Fruit fly (Drosophila melanogaster) whole organism, adult: ENCODE measurements around the gene CG9813.

ENCODE experiments used
- CG12768 ChIP-seq: fragments of 200-800 bp; sonication (Bioruptor generic); optimal IDR thresholded peaks from 2 replicates; lab custom pipeline; 2017; ENCODE audit warnings: missing biosample characterization, missing genetic modification characterization, mild to moderate bottlenecking, moderate library complexity, missing genetic modification reagents
- CG14711 ChIP-seq: fragments of 200-800 bp; sonication (Bioruptor generic); optimal IDR thresholded peaks from 2 replicates; lab custom pipeline; 2018; ENCODE audit warnings: missing biosample characterization, mild to moderate bottlenecking, missing genetic modification characterization, moderate library complexity
- CG1620 ChIP-seq: fragments of 200-800 bp; sonication (Bioruptor generic); optimal IDR thresholded peaks from 2 replicates; lab custom pipeline; 2016; ENCODE audit warnings: missing biosample characterization, missing genetic modification characterization
- CG7045 ChIP-seq: fragments of 200-800 bp; sonication (Bioruptor generic); optimal IDR thresholded peaks from 2 replicates; lab custom pipeline; 2017; ENCODE audit warnings: missing biosample characterization, mild to moderate bottlenecking, missing genetic modification characterization
- Crg-1 ChIP-seq: fragments of 200-800 bp; sonication (Bioruptor generic); optimal IDR thresholded peaks from 2 replicates; lab custom pipeline; 2016; ENCODE audit warnings: missing biosample characterization, missing genetic modification characterization
- Hr96 ChIP-seq: fragments of 200-800 bp; sonication (Bioruptor generic); optimal IDR thresholded peaks from 2 replicates; lab custom pipeline; 2016; ENCODE audit warnings: missing biosample characterization, missing genetic modification characterization
- Mnt ChIP-seq: fragments of 200-800 bp; sonication (Bioruptor generic); optimal IDR thresholded peaks from 2 replicates; lab custom pipeline; 2016; ENCODE audit warnings: missing biosample characterization, mild to moderate bottlenecking, missing genetic modification characterization
- bab1 ChIP-seq: fragments of 200-800 bp; sonication (Bioruptor generic); optimal IDR thresholded peaks from 3 replicates; lab custom pipeline; 2019; ENCODE audit warnings: missing biosample characterization, mild to moderate bottlenecking, missing genetic modification characterization, moderate library complexity
- cic ChIP-seq: fragments of 200-800 bp; sonication (Bioruptor generic); optimal IDR thresholded peaks from 2 replicates; lab custom pipeline; 2017; ENCODE audit warnings: missing biosample characterization, mild to moderate bottlenecking, missing genetic modification characterization, moderate library complexity
- cnc ChIP-seq, 2 experiments: fragments of >200 bp; optimal IDR thresholded peaks; 2 replicates each; lab custom pipeline; 2017
- pad ChIP-seq: fragments of 200-800 bp; sonication (Bioruptor generic); optimal IDR thresholded peaks from 3 replicates; lab custom pipeline; 2017; ENCODE audit warnings: missing biosample characterization, missing genetic modification characterization, mild to moderate bottlenecking, moderate library complexity, missing genetic modification reagents
- toe ChIP-seq: fragments of 200-800 bp; sonication (Bioruptor generic); optimal IDR thresholded peaks from 2 replicates; lab custom pipeline; 2016; ENCODE audit warnings: missing biosample characterization, missing genetic modification characterization

Gene CG9813

dm6 chr3R:13338030-13338429, 41.5 kb downstream of the CG9813 start, which contains the start of gene PK2-R1:
Gene PK2-R1, plus strand, starts transcription at chr3R:13338330.
- TF ChIP-seq toe (no peak), CG14711 (no peak), Mnt (GFP tag; lab: Kevin White, UChicago) (no peak), CG7045 (GFP tag; lab: Kevin White, UChicago) (no peak), cnc (optimal IDR thresholded peaks at IDR 0.05; lab: Kevin White, UChicago) (no peak), Crg-1 (no peak), cic (GFP tag; lab: Kevin White, UChicago) (no peak), bab1 (GFP tag; lab: Kevin White, UChicago) (no peak), pad (GFP tag; lab: Kevin White, UChicago) (no peak)

- TF ChIP-seq CG1620 (GFP tag; lab: Kevin White, UChicago) (no peak), CG7045 (GFP tag; lab: Kevin White, UChicago) (no peak)
These were observed 45.6 kb downstream of the CG9813 start, which contains the start of gene PK2-R2 for dm6 chr3R:13334007-13334406. Gene PK2-R2, minus strand, starts transcription at chr3R:13334166.

dm6 chr3R:13333031-13333430, 46.5 kb downstream of the CG9813 start:
- no peak for TF ChIP-seq CG12768 (GFP tag; lab: Kevin White, UChicago)
- no peak for TF ChIP-seq Hr96 (GFP tag; lab: Kevin White, UChicago)
- no peak for TF ChIP-seq bab1 (GFP tag; lab: Kevin White, UChicago)
- TF ChIP-seq CG7045 (GFP tag; lab: Kevin White, UChicago), result no peak
- TF ChIP-seq pad (GFP tag; lab: Kevin White, UChicago), result no peak
